Fruit fly (Drosophila melanogaster) S2 (cell line): ENCODE data around the gene btl.

Experiments used
- CG8478 ChIP-seq: fragments of >200 bp; optimal IDR thresholded peaks from 2 replicates; lab custom pipeline; 2018
- CTCF ChIP-seq, 2 experiments: fragments of >200 bp; optimal IDR thresholded peaks; 2 replicates each; lab custom pipeline; 2018

dm6 chr3L:14100058-14100457 is 24.5 kb downstream of the btl start:
- TF ChIP-seq CTCF (optimal IDR thresholded peaks at IDR 0.05; lab: Kevin White, UChicago) (no peak), CG8478 (no peak)
